Worm (Caenorhabditis elegans) whole organism, young adult: Measurements from ENCODE around the gene W03C9.5.

Experiments
- B0035.1 ChIP-seq: sonication (generic microtip); optimal IDR thresholded peaks from 2 replicates; lab custom pipeline; 2016; ENCODE audit warnings: missing genetic modification characterization, mild to moderate bottlenecking, missing compliant biosample characterization, missing genotype, missing genetic modification reagents
- B0336.3 ChIP-seq: fragments of 200-800 bp; sonication (Bioruptor generic); IDR thresholded peaks from 2 replicates; pipeline ENCODE4 v1.3.6; 2022; ENCODE audit warnings: missing genetic modification characterization, missing compliant biosample characterization
- F22D6.2 ChIP-seq: sonication (generic microtip); optimal IDR thresholded peaks from 2 replicates; lab custom pipeline; 2016; ENCODE audit warnings: mild to moderate bottlenecking, missing genetic modification characterization, missing compliant biosample characterization
- F33H1.4 ChIP-seq: fragments of 200-800 bp; sonication (Bioruptor generic); IDR thresholded peaks from 2 replicates; pipeline ENCODE4 v1.3.6; 2022; ENCODE audit warnings: missing genetic modification reagents, missing genetic modification characterization, missing compliant biosample characterization
- F52B5.7 ChIP-seq: sonication (generic microtip); optimal IDR thresholded peaks from 2 replicates; lab custom pipeline; 2016; ENCODE audit warnings: mild to moderate bottlenecking, missing genetic modification characterization, missing compliant biosample characterization
- F57C9.4 ChIP-seq: sonication (generic microtip); optimal IDR thresholded peaks from 2 replicates; lab custom pipeline; 2017; ENCODE audit warnings: mild to moderate bottlenecking, missing genetic modification characterization, missing compliant biosample characterization
- Y53G8AR.9 ChIP-seq: fragments of 200-800 bp; sonication (Bioruptor generic); conservative IDR thresholded peaks from 2 replicates; pipeline ENCODE4 v1.3.6; 2022; ENCODE audit warnings: missing genetic modification reagents, missing genetic modification characterization, missing compliant biosample characterization
- Y56A3A.18 ChIP-seq: fragments of 200-800 bp; sonication (Bioruptor generic); IDR thresholded peaks from 2 replicates; pipeline ENCODE4 v1.3.6; 2022; ENCODE audit warnings: missing genetic modification reagents, missing genetic modification characterization, missing compliant biosample characterization
- Y95B8A.8 ChIP-seq: fragments of 200-800 bp; sonication (Bioruptor generic); IDR thresholded peaks from 2 replicates; pipeline ENCODE4 v1.3.6; 2022; ENCODE audit warnings: missing genetic modification reagents, missing genetic modification characterization, missing compliant biosample characterization
- attf-6 ChIP-seq: fragments of 200-800 bp; sonication (Bioruptor generic); IDR thresholded peaks from 2 replicates; pipeline ENCODE4 v1.3.6; 2022; ENCODE audit warnings: missing genetic modification reagents, missing genetic modification characterization, missing compliant biosample characterization
- bed-2 ChIP-seq: fragments of 200-800 bp; sonication (Bioruptor generic); IDR thresholded peaks from 2 replicates; pipeline ENCODE4 v1.3.6; 2022; ENCODE audit warnings: missing genetic modification reagents, missing genetic modification characterization, missing compliant biosample characterization
- cebp-1 ChIP-seq, 2 experiments: fragments of 200-800 bp in 1 of 2; sonication (Bioruptor generic) in 1 of 2; sonication (generic microtip) in 1 of 2; IDR thresholded peaks in 1 of 2; optimal IDR thresholded peaks in 1 of 2; 2 replicates each; pipeline versions ENCODE4 v1.3.6 to Lab custom; 2017 to 2022; ENCODE audit warnings: missing compliant biosample characterization in 2 of 2, missing genetic modification characterization in 2 of 2, mild to moderate bottlenecking in 1 of 2, missing genetic modification reagents in 1 of 2, moderate library complexity in 1 of 2
- ceh-100 ChIP-seq: fragments of 200-800 bp; sonication (Bioruptor generic); IDR thresholded peaks from 2 replicates; pipeline ENCODE4 v1.3.6; 2022; ENCODE audit warnings: missing genetic modification reagents, missing genetic modification characterization, missing compliant biosample characterization
- ceh-58 ChIP-seq: fragments of 200-800 bp; sonication (Bioruptor generic); IDR thresholded peaks from 2 replicates; pipeline ENCODE4 v1.3.6; 2022; ENCODE audit warnings: missing genetic modification characterization, missing compliant biosample characterization
- chd-7 ChIP-seq: sonication (generic microtip); optimal IDR thresholded peaks from 2 replicates; lab custom pipeline; 2016; ENCODE audit warnings: mild to moderate bottlenecking, missing genetic modification characterization, moderate library complexity, missing compliant biosample characterization
- efl-1 ChIP-seq: fragments of 150-350 bp; optimal IDR thresholded peaks from 2 replicates; lab custom pipeline; 2014; ENCODE audit warnings: missing biosample characterization, missing genetic modification reagents, missing genetic modification characterization
- egrh-3 ChIP-seq: fragments of 200-800 bp; sonication (Bioruptor generic); IDR thresholded peaks from 2 replicates; pipeline ENCODE4 v1.3.6; 2022; ENCODE audit warnings: missing genetic modification reagents, missing genetic modification characterization, missing compliant biosample characterization
- ekl-4 ChIP-seq: fragments of 200-800 bp; sonication (Bioruptor generic); IDR thresholded peaks from 2 replicates; pipeline ENCODE4 v1.3.6; 2022; ENCODE audit warnings: missing genetic modification reagents, missing genetic modification characterization, missing compliant biosample characterization
- fkh-3 ChIP-seq: sonication (generic microtip); optimal IDR thresholded peaks from 2 replicates; lab custom pipeline; 2016; ENCODE audit warnings: mild to moderate bottlenecking, missing genetic modification characterization, missing compliant biosample characterization
- gei-17 ChIP-seq: fragments of 200-800 bp; sonication (Bioruptor generic); optimal IDR thresholded peaks from 2 replicates; lab custom pipeline; 2018; ENCODE audit warnings: mild to moderate bottlenecking, missing genetic modification characterization, missing compliant biosample characterization
- hlh-12 ChIP-seq: sonication (generic microtip); optimal IDR thresholded peaks from 2 replicates; lab custom pipeline; 2016; ENCODE audit warnings: missing genetic modification characterization, missing compliant biosample characterization
- hmg-1.2 ChIP-seq: fragments of 200-800 bp; sonication (Bioruptor generic); IDR thresholded peaks from 2 replicates; pipeline ENCODE4 v1.3.6; 2022; ENCODE audit warnings: missing genetic modification reagents, missing genetic modification characterization, missing compliant biosample characterization
- hrde-1 ChIP-seq: sonication (generic microtip); optimal IDR thresholded peaks from 2 replicates; lab custom pipeline; 2016; ENCODE audit warnings: missing genetic modification characterization, mild to moderate bottlenecking, missing compliant biosample characterization, moderate library complexity, missing genotype, missing genetic modification reagents, borderline replicate concordance
- hsf-1 ChIP-seq: fragments of 200-800 bp; sonication (Bioruptor generic); IDR thresholded peaks from 2 replicates; pipeline ENCODE4 v1.3.6; 2022; ENCODE audit warnings: missing genetic modification reagents, missing genetic modification characterization, missing compliant biosample characterization
- lin-26 ChIP-seq: fragments of 200-800 bp; sonication (Bioruptor generic); IDR thresholded peaks from 2 replicates; pipeline ENCODE4 v1.3.6; 2022; ENCODE audit warnings: missing genetic modification reagents, missing genetic modification characterization, missing compliant biosample characterization
- lin-35 ChIP-seq, 3 experiments: fragments of 150-350 bp in 2 of 3; sonication (generic microtip) in 1 of 3; optimal IDR thresholded peaks; 2 replicates each; lab custom pipeline; 2014 to 2018; ENCODE audit warnings: missing biosample characterization in 3 of 3, missing genetic modification characterization in 3 of 3, missing genetic modification reagents in 3 of 3
- madf-3 ChIP-seq: fragments of 200-800 bp; sonication (Bioruptor generic); IDR thresholded peaks from 2 replicates; pipeline ENCODE4 v1.3.6; 2022; ENCODE audit warnings: missing genetic modification reagents, missing genetic modification characterization, missing compliant biosample characterization
- madf-6 ChIP-seq: fragments of 200-800 bp; sonication (Bioruptor generic); IDR thresholded peaks from 2 replicates; pipeline ENCODE4 v1.3.6; 2022; ENCODE audit warnings: missing genetic modification reagents, missing genetic modification characterization, missing compliant biosample characterization
- mcd-1 ChIP-seq: fragments of 200-800 bp; sonication (Bioruptor generic); IDR thresholded peaks from 2 replicates; pipeline ENCODE4 v1.3.6; 2022; ENCODE audit warnings: missing genetic modification reagents, missing genetic modification characterization, missing compliant biosample characterization
- mel-28 ChIP-seq: sonication (generic microtip); optimal IDR thresholded peaks from 2 replicates; lab custom pipeline; 2016; ENCODE audit warnings: borderline replicate concordance, mild to moderate bottlenecking, missing genetic modification characterization, missing compliant biosample characterization
- mxl-1 ChIP-seq: sonication (generic microtip); optimal IDR thresholded peaks from 2 replicates; lab custom pipeline; 2016; ENCODE audit warnings: missing genetic modification characterization, missing compliant biosample characterization
- nfyb-1 ChIP-seq: fragments of 200-800 bp; sonication (Bioruptor generic); IDR thresholded peaks from 2 replicates; pipeline ENCODE4 v1.3.6; 2022; ENCODE audit warnings: missing genetic modification reagents, missing genetic modification characterization, missing compliant biosample characterization
- nhr-120 ChIP-seq: fragments of 200-800 bp; sonication (Bioruptor generic); IDR thresholded peaks from 2 replicates; pipeline ENCODE4 v1.3.6; 2022; ENCODE audit warnings: missing genetic modification characterization, missing compliant biosample characterization
- nhr-179 ChIP-seq: sonication (generic microtip); optimal IDR thresholded peaks from 2 replicates; lab custom pipeline; 2016; ENCODE audit warnings: mild to moderate bottlenecking, missing genetic modification characterization, missing compliant biosample characterization
- sea-2 ChIP-seq: fragments of 200-800 bp; sonication (Bioruptor generic); IDR thresholded peaks from 2 replicates; pipeline ENCODE4 v1.3.6; 2022; ENCODE audit warnings: missing genetic modification characterization, missing compliant biosample characterization
- unc-130 ChIP-seq: sonication (generic microtip); optimal IDR thresholded peaks from 2 replicates; lab custom pipeline; 2016; ENCODE audit warnings: missing genetic modification reagents, missing genetic modification characterization, missing compliant biosample characterization
- xnd-1 ChIP-seq: sonication (generic microtip); optimal IDR thresholded peaks from 2 replicates; lab custom pipeline; 2016; ENCODE audit warnings: missing genotype, missing genetic modification reagents, missing genetic modification characterization, missing compliant biosample characterization
- zfh-2 ChIP-seq: fragments of 200-800 bp; sonication (Bioruptor generic); conservative IDR thresholded peaks from 2 replicates; pipeline ENCODE4 v1.3.6; 2022; ENCODE audit warnings: missing genetic modification reagents, missing genetic modification characterization, missing compliant biosample characterization
- ztf-25 ChIP-seq: fragments of 200-800 bp; sonication (Bioruptor generic); IDR thresholded peaks from 2 replicates; pipeline ENCODE4 v1.3.6; 2022; ENCODE audit warnings: missing genetic modification reagents, missing genetic modification characterization, missing compliant biosample characterization
- ztf-26 ChIP-seq: sonication (generic microtip); optimal IDR thresholded peaks from 2 replicates; lab custom pipeline; 2017; ENCODE audit warnings: missing genetic modification characterization, missing compliant biosample characterization

The W03C9.5 gene

ce11 chrII:11978478-11978877 is 11.1 kb upstream of the W03C9.5 start (continued):
- TF ChIP-seq F22D6.2 (no peak), madf-6 (peak; percentile 24; the same call in 1 of the 2 replicates), hsf-1 (GFP tag; lab: Robert Waterston, UW) (no peak)

DNA sequence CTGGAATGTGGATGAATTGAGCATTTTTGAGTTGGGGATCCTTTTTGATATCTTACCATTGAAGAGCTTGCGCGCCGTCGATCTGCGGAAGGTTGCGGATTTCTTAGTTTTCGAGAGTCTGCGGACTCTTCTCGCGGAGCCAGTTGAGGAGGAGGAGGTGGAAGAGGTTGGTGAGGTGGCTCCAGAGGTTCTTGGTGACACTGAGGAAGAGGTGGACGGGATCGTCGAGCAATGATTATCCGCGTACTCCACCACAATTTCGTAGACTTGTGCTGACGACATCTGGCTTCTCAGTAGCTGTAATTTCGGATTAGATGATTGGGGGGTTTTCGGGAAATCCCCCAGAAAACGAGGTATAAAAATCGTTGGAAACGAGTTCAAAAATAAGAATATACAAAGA is 10.0 kb upstream of the W03C9.5 start, which contains the start of gene Y17G7B.21:
Y17G7B.21 (minus strand) TSS at position 299 of the 400 bp plus-strand sequence.
- peak; percentile 43; the same call in 1 of the 2 replicates for TF ChIP-seq hsf-1 (GFP tag; lab: Robert Waterston, UW)
- peak; percentile 41; the same call in 1 of the 2 replicates for TF ChIP-seq mcd-1 (GFP tag; lab: Robert Waterston, UW)
- TF ChIP-seq cebp-1 (GFP tag; IDR thresholded peaks at IDR 0.05; lab: Robert Waterston, UW): no peak
- no peak for TF ChIP-seq cebp-1 (tag; optimal IDR thresholded peaks at IDR 0.05; lab: Kevin White, UChicago)
- peak; percentile 38; the same call in 1 of the 2 replicates for TF ChIP-seq attf-6 (GFP tag; lab: Robert Waterston, UW)
- TF ChIP-seq F52B5.7 (tag; lab: Kevin White, UChicago): peak; percentile 63
- TF ChIP-seq hrde-1 (tag; lab: Kevin White, UChicago): peak; percentile 89
- peak; percentile 43 for TF ChIP-seq madf-6
- 0 out of 2 replicates have a peak, but pooled peaks have one; percentile 81 for TF ChIP-seq nhr-120
- TF ChIP-seq F57C9.4 (tag; lab: Kevin White, UChicago): peak; percentile 51
- 0 out of 2 replicates have a peak, but pooled peaks have one; percentile 83 for TF ChIP-seq ceh-58 (GFP tag; lab: Robert Waterston, UW)
- TF ChIP-seq egrh-3 (GFP tag; lab: Robert Waterston, UW): peak; percentile 43; the same call in 1 of the 2 replicates
- 0 out of 2 replicates have a peak, but pooled peaks have one; percentile 11 for TF ChIP-seq lin-26 (GFP tag; lab: Robert Waterston, UW)
- no peak for TF ChIP-seq sea-2 (GFP tag; lab: Robert Waterston, UW)
- peak; percentile 80 for TF ChIP-seq zfh-2 (GFP tag; lab: Robert Waterston, UW)
- peak; percentile 66; the same call in 1 of the 2 replicates for TF ChIP-seq Y53G8AR.9
- peak; percentile 67 for TF ChIP-seq chd-7 (tag; lab: Kevin White, UChicago)
- peak; percentile 15; the same call in 1 of the 2 replicates for TF ChIP-seq hmg-1.2 (GFP tag; lab: Robert Waterston, UW)
- no peak for TF ChIP-seq ztf-26 (tag; lab: Kevin White, UChicago)
- TF ChIP-seq ekl-4 (GFP tag; lab: Robert Waterston, UW): no peak; the same call in 1 of the 2 replicates
- peak; percentile 46; the same call in 1 of the 2 replicates for TF ChIP-seq ceh-100 (GFP tag; lab: Robert Waterston, UW)
- TF ChIP-seq mel-28: no peak
- TF ChIP-seq xnd-1 (tag; lab: Kevin White, UChicago): peak; percentile 27
- TF ChIP-seq unc-130: peak; percentile 35
- TF ChIP-seq Y56A3A.18: peak; percentile 25; the same call in 1 of the 2 replicates
- TF ChIP-seq B0035.1 (tag; lab: Kevin White, UChicago): no peak
- peak; percentile 58; the same call in 1 of the 2 replicates for TF ChIP-seq B0336.3
- 0 out of 2 replicates have a peak, but pooled peaks have one; percentile 68 for TF ChIP-seq madf-3

DNA sequence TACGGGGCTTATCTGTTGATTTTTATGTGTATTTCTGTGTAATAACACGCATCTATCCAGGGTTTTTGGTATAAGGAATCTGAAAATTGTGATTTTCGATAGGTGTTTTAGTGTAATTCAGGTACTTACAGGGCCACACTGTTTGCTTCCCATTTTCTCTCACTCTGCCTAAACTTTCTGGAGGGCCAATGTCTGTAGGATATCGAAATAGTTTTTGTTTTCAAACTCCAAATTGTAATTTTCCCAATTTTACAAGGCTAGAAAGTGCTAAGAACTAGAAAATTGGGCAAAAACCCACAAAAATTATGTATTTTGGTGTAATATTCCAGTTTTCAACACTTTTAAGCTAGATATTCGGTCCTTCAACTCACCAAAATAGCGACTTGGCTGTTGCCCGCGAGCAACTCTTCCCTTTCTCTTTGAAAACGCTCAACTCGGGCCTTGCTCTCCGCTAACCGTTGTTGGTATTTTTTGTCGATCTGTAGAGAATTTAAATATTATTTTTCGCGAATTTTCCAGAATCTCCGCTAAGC is 9.4 kb upstream of the W03C9.5 start:
- no peak for TF ChIP-seq bed-2
- peak in 1 of 3 experiments; percentile 4 for TF ChIP-seq lin-35 (GFP tag; optimal IDR thresholded peaks at IDR 0.05; lab: Kevin White, UChicago)
- TF ChIP-seq, all 124 proteins: peak for 1

DNA sequence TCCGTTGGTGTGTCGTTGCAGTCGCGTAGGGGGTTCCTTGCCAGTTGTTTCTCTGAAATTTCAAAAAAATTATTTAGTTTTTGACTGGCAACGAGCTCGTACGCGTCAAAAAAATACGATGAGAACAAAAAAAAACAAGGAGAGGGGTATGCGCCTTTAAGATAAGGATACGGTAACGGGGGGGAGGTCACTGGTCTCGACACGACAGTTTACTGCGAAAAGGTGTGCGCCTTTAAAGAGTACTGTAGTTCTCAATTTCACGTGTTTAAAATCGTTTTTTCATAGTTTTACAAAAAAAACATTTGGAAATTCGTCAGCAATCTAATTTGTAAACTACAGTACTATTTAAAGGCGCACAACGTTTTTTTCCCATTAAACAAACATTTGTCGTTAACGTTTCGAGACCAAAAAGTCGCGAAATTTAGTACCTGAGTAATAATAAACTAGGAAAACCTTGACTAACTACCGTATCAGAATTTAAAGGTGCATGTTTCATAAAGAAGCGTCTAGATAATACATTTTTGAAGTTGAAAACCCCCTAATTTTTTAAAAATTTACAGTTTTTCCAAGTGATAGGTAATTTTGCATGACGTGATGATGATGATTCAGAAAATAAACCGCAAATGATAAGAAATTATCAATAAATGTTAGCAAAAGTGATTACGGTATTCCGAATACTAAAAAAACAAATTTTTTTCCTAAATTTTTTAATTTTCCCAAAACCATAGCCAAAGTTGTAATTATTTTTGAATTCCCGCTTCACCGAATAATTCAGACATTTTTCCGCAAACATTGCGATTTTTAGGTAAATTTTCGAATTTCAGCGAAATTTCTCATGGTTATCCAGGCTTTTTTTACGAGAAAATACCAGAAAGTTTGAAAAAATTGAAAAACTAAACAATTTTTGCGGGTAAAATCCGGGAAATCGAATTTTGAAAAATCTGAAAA is 7.0 kb upstream of the W03C9.5 start:
- peak; percentile 12 for TF ChIP-seq F52B5.7 (tag; lab: Kevin White, UChicago)
- TF ChIP-seq hlh-12 (tag; lab: Kevin White, UChicago): no peak
- no peak for TF ChIP-seq nhr-179 (tag; lab: Kevin White, UChicago)
- TF ChIP-seq mxl-1 (tag; lab: Kevin White, UChicago): no peak
- TF ChIP-seq fkh-3 (tag; lab: Kevin White, UChicago): peak; percentile 34
- TF ChIP-seq ceh-100 (GFP tag; lab: Robert Waterston, UW): no peak
- peak; percentile 65 for TF ChIP-seq xnd-1 (tag; lab: Kevin White, UChicago)
- peak; percentile 33 for TF ChIP-seq B0035.1 (tag; lab: Kevin White, UChicago)
- no peak for TF ChIP-seq Y95B8A.8 (GFP tag; lab: Robert Waterston, UW)
- TF ChIP-seq zfh-2 (GFP tag; lab: Robert Waterston, UW): no peak
- peak; percentile 46 for TF ChIP-seq gei-17 (GFP tag; lab: Kevin White, UChicago)
- TF ChIP-seq F33H1.4 (GFP tag; lab: Robert Waterston, UW): peak; percentile 82
- no peak for TF ChIP-seq ztf-25 (GFP tag; lab: Robert Waterston, UW)
- peak; percentile 33 for TF ChIP-seq efl-1 (GFP tag; lab: Kevin White, UChicago)
- no peak for TF ChIP-seq nfyb-1 (GFP tag; lab: Robert Waterston, UW)
